Worm (Caenorhabditis elegans) whole organism, late embryonic: ENCODE results near the gene F14F7.5.
A peak's percentile ranks its signal among the peaks of the same experiment; 100 is the strongest.

Experiments used
- C08G9.2 ChIP-seq: sonication (generic microtip); optimal IDR thresholded peaks from 2 replicates; lab custom pipeline; 2016; ENCODE audit warnings: mild to moderate bottlenecking, missing genetic modification characterization, moderate library complexity, missing compliant biosample characterization
- F13H6.1 ChIP-seq: sonication (generic microtip); optimal IDR thresholded peaks from 2 replicates; lab custom pipeline; 2016; ENCODE audit warnings: missing genetic modification characterization, missing compliant biosample characterization
- K02D7.2 ChIP-seq: sonication (generic microtip); optimal IDR thresholded peaks from 2 replicates; lab custom pipeline; 2017; ENCODE audit warnings: mild to moderate bottlenecking, missing genetic modification characterization, missing compliant biosample characterization
- K09A11.1 ChIP-seq: sonication (generic microtip); optimal IDR thresholded peaks from 2 replicates; lab custom pipeline; 2017; ENCODE audit warnings: antibody characterized with exemption, mild to moderate bottlenecking, missing genetic modification characterization, missing compliant biosample characterization; ENCODE audit not compliant: insufficient read depth
- T23F11.4 ChIP-seq: fragments of 200-800 bp; sonication (Bioruptor generic); optimal IDR thresholded peaks from 2 replicates; lab custom pipeline; 2018; ENCODE audit warnings: mild to moderate bottlenecking, missing genetic modification characterization, missing compliant biosample characterization
- Y22D7AL.16 ChIP-seq: sonication (generic microtip); optimal IDR thresholded peaks from 2 replicates; lab custom pipeline; 2016; ENCODE audit warnings: missing genetic modification characterization, missing compliant biosample characterization
- ama-1 ChIP-seq: fragments of 150-350 bp; optimal IDR thresholded peaks from 2 replicates; lab custom pipeline; 2014
- ceh-14 ChIP-seq: sonication (generic microtip); optimal IDR thresholded peaks from 2 replicates; lab custom pipeline; 2016; ENCODE audit warnings: missing genotype, missing genetic modification characterization, missing compliant biosample characterization
- ceh-2 ChIP-seq: sonication (generic microtip); optimal IDR thresholded peaks from 2 replicates; lab custom pipeline; 2016; ENCODE audit warnings: missing genotype, missing genetic modification characterization, missing compliant biosample characterization
- ceh-22 ChIP-seq: sonication (generic microtip); optimal IDR thresholded peaks from 2 replicates; lab custom pipeline; 2017; ENCODE audit warnings: missing biosample characterization, missing genetic modification characterization
- ceh-24 ChIP-seq: sonication (generic microtip); optimal IDR thresholded peaks from 2 replicates; lab custom pipeline; 2016; ENCODE audit warnings: mild to moderate bottlenecking, missing genetic modification characterization, missing compliant biosample characterization
- ceh-30 ChIP-seq: fragments of 150-350 bp; optimal IDR thresholded peaks from 2 replicates; lab custom pipeline; 2014; ENCODE audit warnings: missing biosample characterization, missing genetic modification characterization
- ceh-31 ChIP-seq: sonication (generic microtip); optimal IDR thresholded peaks from 2 replicates; lab custom pipeline; 2016; ENCODE audit warnings: missing genetic modification characterization, missing compliant biosample characterization
- ceh-34 ChIP-seq: sonication (generic microtip); optimal IDR thresholded peaks from 2 replicates; lab custom pipeline; 2016; ENCODE audit warnings: mild to moderate bottlenecking, missing genetic modification characterization, missing compliant biosample characterization
- ceh-9 ChIP-seq: sonication (generic microtip); optimal IDR thresholded peaks from 2 replicates; lab custom pipeline; 2016; ENCODE audit warnings: mild to moderate bottlenecking, missing genetic modification characterization, inconsistent platforms, missing compliant biosample characterization
- che-1 ChIP-seq: sonication (generic microtip); optimal IDR thresholded peaks from 2 replicates; lab custom pipeline; 2016; ENCODE audit warnings: mild to moderate bottlenecking, missing genetic modification characterization, missing compliant biosample characterization
- elt-4 ChIP-seq: sonication (generic microtip); optimal IDR thresholded peaks from 2 replicates; lab custom pipeline; 2016; ENCODE audit warnings: missing genetic modification characterization, missing compliant biosample characterization
- ets-4 ChIP-seq: sonication (generic microtip); optimal IDR thresholded peaks from 2 replicates; lab custom pipeline; 2016; ENCODE audit warnings: missing genetic modification characterization, missing compliant biosample characterization
- fax-1 ChIP-seq: sonication (generic microtip); optimal IDR thresholded peaks from 2 replicates; lab custom pipeline; 2016; ENCODE audit warnings: missing genotype, missing genetic modification characterization, missing compliant biosample characterization
- fkh-10 ChIP-seq: fragments of 150-350 bp; optimal IDR thresholded peaks from 2 replicates; lab custom pipeline; 2014; ENCODE audit warnings: missing biosample characterization, missing genetic modification reagents, missing genetic modification characterization
- gmeb-2 ChIP-seq: sonication (generic microtip); optimal IDR thresholded peaks from 2 replicates; lab custom pipeline; 2016; ENCODE audit warnings: missing genetic modification characterization, inconsistent platforms, missing compliant biosample characterization
- hlh-13 ChIP-seq: fragments of 200-800 bp; sonication (Bioruptor generic); optimal IDR thresholded peaks from 2 replicates; lab custom pipeline; 2018; ENCODE audit warnings: mild to moderate bottlenecking, missing genetic modification characterization, missing compliant biosample characterization
- hlh-15 ChIP-seq: sonication (generic microtip); optimal IDR thresholded peaks from 2 replicates; lab custom pipeline; 2016; ENCODE audit warnings: missing genetic modification characterization, missing compliant biosample characterization
- hlh-6 ChIP-seq: sonication (generic microtip); optimal IDR thresholded peaks from 2 replicates; lab custom pipeline; 2016; ENCODE audit warnings: missing genotype, missing genetic modification characterization, missing compliant biosample characterization
- hlh-8 ChIP-seq: sonication (generic microtip); optimal IDR thresholded peaks from 2 replicates; lab custom pipeline; 2016; ENCODE audit warnings: missing genotype, missing genetic modification characterization, missing compliant biosample characterization
- lim-6 ChIP-seq: sonication (generic microtip); optimal IDR thresholded peaks from 2 replicates; lab custom pipeline; 2016; ENCODE audit warnings: missing genetic modification characterization, missing compliant biosample characterization
- mec-3 ChIP-seq: sonication (generic microtip); optimal IDR thresholded peaks from 2 replicates; lab custom pipeline; 2016; ENCODE audit warnings: borderline replicate concordance, missing genetic modification characterization, missing compliant biosample characterization
- nhr-232 ChIP-seq: sonication (generic microtip); optimal IDR thresholded peaks from 2 replicates; lab custom pipeline; 2016; ENCODE audit warnings: missing genetic modification characterization, missing compliant biosample characterization
- npax-4 ChIP-seq: sonication (generic microtip); optimal IDR thresholded peaks from 2 replicates; lab custom pipeline; 2016; ENCODE audit warnings: missing genetic modification characterization, missing compliant biosample characterization
- odd-2 ChIP-seq: sonication (generic microtip); optimal IDR thresholded peaks from 2 replicates; lab custom pipeline; 2017; ENCODE audit warnings: antibody characterized with exemption, mild to moderate bottlenecking, missing genetic modification characterization, missing compliant biosample characterization
- pag-3 ChIP-seq: sonication (generic microtip); optimal IDR thresholded peaks from 2 replicates; lab custom pipeline; 2016; ENCODE audit warnings: missing compliant biosample characterization, missing genetic modification characterization, borderline replicate concordance
- pat-9 ChIP-seq: fragments of 200-800 bp; sonication (Bioruptor generic); optimal IDR thresholded peaks from 2 replicates; lab custom pipeline; 2018; ENCODE audit warnings: mild to moderate bottlenecking, missing genetic modification characterization, moderate library complexity, missing compliant biosample characterization
- pha-2 ChIP-seq: sonication (generic microtip); optimal IDR thresholded peaks from 2 replicates; lab custom pipeline; 2017; ENCODE audit warnings: mild to moderate bottlenecking, missing genetic modification characterization, missing compliant biosample characterization
- pha-4 ChIP-seq: fragments of 150-350 bp; optimal IDR thresholded peaks from 2 replicates; lab custom pipeline; 2018; ENCODE audit warnings: missing biosample characterization, missing genetic modification reagents, missing genetic modification characterization
- pqm-1 ChIP-seq: sonication (generic microtip); optimal IDR thresholded peaks from 2 replicates; lab custom pipeline; 2016; ENCODE audit warnings: missing genetic modification characterization, missing compliant biosample characterization
- ref-2 ChIP-seq: sonication (generic microtip); optimal IDR thresholded peaks from 2 replicates; lab custom pipeline; 2016; ENCODE audit warnings: missing genetic modification characterization, missing compliant biosample characterization
- sdc-2 ChIP-seq: sonication (generic microtip); optimal IDR thresholded peaks from 2 replicates; lab custom pipeline; 2016; ENCODE audit warnings: missing genotype, missing genetic modification characterization, missing compliant biosample characterization
- sox-4 ChIP-seq: sonication (generic microtip); optimal IDR thresholded peaks from 2 replicates; lab custom pipeline; 2017; ENCODE audit warnings: mild to moderate bottlenecking, missing genetic modification characterization, inconsistent platforms, missing compliant biosample characterization
- syd-9 ChIP-seq: sonication (generic microtip); optimal IDR thresholded peaks from 2 replicates; lab custom pipeline; 2016; ENCODE audit warnings: mild to moderate bottlenecking, missing genetic modification characterization, moderate library complexity, missing compliant biosample characterization
- tbx-2 ChIP-seq: sonication (generic microtip); optimal IDR thresholded peaks from 2 replicates; lab custom pipeline; 2016; ENCODE audit warnings: missing genetic modification characterization, missing compliant biosample characterization
- tbx-7 ChIP-seq: sonication (generic microtip); optimal IDR thresholded peaks from 2 replicates; lab custom pipeline; 2016; ENCODE audit warnings: missing genotype, missing genetic modification characterization, missing compliant biosample characterization
- ttx-3 ChIP-seq: sonication (generic microtip); optimal IDR thresholded peaks from 2 replicates; lab custom pipeline; 2016; ENCODE audit warnings: missing genetic modification reagents, missing genetic modification characterization, missing compliant biosample characterization
- unc-3 ChIP-seq, 2 experiments: fragments of 200-800 bp in 1 of 2; sonication (Bioruptor generic) in 1 of 2; sonication (generic microtip) in 1 of 2; conservative IDR thresholded peaks in 1 of 2; optimal IDR thresholded peaks in 1 of 2; 2 replicates each; pipeline versions ENCODE4 v1.3.6 to Lab custom; 2016 to 2022; ENCODE audit warnings: missing compliant biosample characterization in 2 of 2, missing genetic modification characterization in 2 of 2, missing genetic modification reagents in 1 of 2
- unc-42 ChIP-seq: sonication (generic microtip); optimal IDR thresholded peaks from 2 replicates; lab custom pipeline; 2016; ENCODE audit warnings: missing genotype, missing genetic modification characterization, missing compliant biosample characterization
- zip-5 ChIP-seq: sonication (generic microtip); optimal IDR thresholded peaks from 2 replicates; lab custom pipeline; 2016; ENCODE audit warnings: missing genetic modification characterization, missing compliant biosample characterization
- ztf-16 ChIP-seq: sonication (generic microtip); optimal IDR thresholded peaks from 2 replicates; lab custom pipeline; 2017; ENCODE audit warnings: missing genetic modification characterization, missing compliant biosample characterization

Gene F14F7.5

ce11 chrIII:13067884-13068767 lies 36.3 kb downstream of the F14F7.5 start (continued):
- TF ChIP-seq unc-3 (GFP tag; conservative IDR thresholded peaks at IDR 0.05; lab: Robert Waterston, UW) = no peak; the same call in 1 of the 2 replicates
- peak; percentile 65 for TF ChIP-seq unc-3 (tag; optimal IDR thresholded peaks at IDR 0.05; lab: Kevin White, UChicago)
- TF ChIP-seq ceh-22 (tag; lab: Kevin White, UChicago) = peak; percentile 4
- peak; percentile 86 for TF ChIP-seq ceh-34 (tag; lab: Kevin White, UChicago)
- no peak for TF ChIP-seq elt-4
- peak; percentile 34 for TF ChIP-seq K02D7.2 (tag; lab: Kevin White, UChicago)
- peak; percentile 56 for TF ChIP-seq pha-2 (tag; lab: Kevin White, UChicago)
- TF ChIP-seq K09A11.1 (tag; lab: Kevin White, UChicago) = peak; percentile 23
- TF ChIP-seq pag-3 (tag; lab: Kevin White, UChicago) = peak; percentile 61
- peak; percentile 87 for TF ChIP-seq unc-42
- peak; percentile 31 for TF ChIP-seq fax-1
- TF ChIP-seq zip-5 = no peak
- peak; percentile 56 for TF ChIP-seq ama-1 (lab: Kevin White, UChicago)
- TF ChIP-seq sdc-2 (tag; lab: Kevin White, UChicago) = peak; percentile 47
- peak; percentile 82 for TF ChIP-seq ceh-14 (tag; lab: Kevin White, UChicago)
- no peak for TF ChIP-seq pha-4 (tag; lab: Kevin White, UChicago)
- peak; percentile 41 for TF ChIP-seq mec-3
- TF ChIP-seq ets-4 = peak; percentile 73
- no peak for TF ChIP-seq odd-2 (tag; lab: Kevin White, UChicago)
- TF ChIP-seq tbx-7 (tag; lab: Kevin White, UChicago) = no peak
- TF ChIP-seq ceh-2 (tag; lab: Kevin White, UChicago) = peak; percentile 68
- no peak for TF ChIP-seq hlh-15 (tag; lab: Kevin White, UChicago)
- no peak for TF ChIP-seq ztf-16 (tag; lab: Kevin White, UChicago)
- TF ChIP-seq hlh-13 (GFP tag; lab: Kevin White, UChicago) = no peak
- peak; percentile 9 for TF ChIP-seq che-1 (tag; lab: Kevin White, UChicago)
- peak; percentile 81 for TF ChIP-seq syd-9 (tag; lab: Kevin White, UChicago)

DNA sequence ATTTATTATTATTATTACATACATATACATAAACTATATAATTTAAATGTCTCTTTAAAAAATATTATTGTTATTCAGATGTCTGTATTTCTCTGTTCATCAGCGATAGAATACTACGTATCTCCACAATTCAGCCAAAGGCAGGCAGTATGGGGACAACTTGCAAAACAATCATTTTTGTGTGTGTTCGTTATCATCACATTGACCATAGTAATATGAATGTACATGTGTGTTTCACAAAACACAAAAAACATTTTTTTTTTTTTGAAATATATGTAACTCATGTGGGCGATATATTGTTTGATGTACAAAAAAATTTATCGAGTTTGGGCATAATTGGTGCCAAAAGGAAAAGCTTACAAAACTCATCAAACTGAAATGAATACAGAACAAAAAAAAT lies 37.6 kb downstream of the F14F7.5 start:
- TF ChIP-seq pat-9 (tag; lab: Kevin White, UChicago) (no peak), ceh-2 (tag; lab: Kevin White, UChicago) (no peak)

ce11 chrIII:13070548-13071050 lies 38.8 kb downstream of the F14F7.5 start, which contains the start of gene Y39E4B.6:
Gene Y39E4B.6, plus strand, starts transcription at chrIII:13070756.
- TF ChIP-seq lim-6 (tag; lab: Kevin White, UChicago) (peak; percentile 88), ceh-2 (tag; lab: Kevin White, UChicago) (peak; percentile 69), hlh-8 (tag; lab: Kevin White, UChicago) (peak; percentile 61), Y22D7AL.16 (tag; lab: Kevin White, UChicago) (peak; percentile 69), pqm-1 (peak; percentile 88), T23F11.4 (GFP tag; lab: Kevin White, UChicago) (peak; percentile 91), ttx-3 (tag; lab: Kevin White, UChicago) (peak; percentile 64), pha-2 (tag; lab: Kevin White, UChicago) (peak; percentile 76), ceh-24 (peak; percentile 49), tbx-2 (peak; percentile 98), ets-4 (peak; percentile 88), elt-4 (no peak), nhr-232 (tag; lab: Kevin White, UChicago) (no peak), ceh-31 (tag; lab: Kevin White, UChicago) (peak; percentile 99), npax-4 (tag; lab: Kevin White, UChicago) (no peak), mec-3 (no peak), gmeb-2 (tag; lab: Kevin White, UChicago) (peak; percentile 9), ceh-34 (tag; lab: Kevin White, UChicago) (peak; percentile 99), fkh-10 (peak; percentile 35), C08G9.2 (tag; lab: Kevin White, UChicago) (peak; percentile 71), ceh-30 (no peak), ref-2 (tag; lab: Kevin White, UChicago) (peak; percentile 99), hlh-6 (tag; lab: Kevin White, UChicago) (peak; percentile 81), K09A11.1 (tag; lab: Kevin White, UChicago) (peak; percentile 64), sox-4 (tag; lab: Kevin White, UChicago) (peak; percentile 75), ceh-14 (tag; lab: Kevin White, UChicago) (peak; percentile 97), ceh-9 (no peak), hlh-13 (GFP tag; lab: Kevin White, UChicago) (peak; percentile 2), F13H6.1 (tag; lab: Kevin White, UChicago) (peak; percentile 88)
